Worm (Caenorhabditis elegans): Measurements from ENCODE around the gene ncx-5.
A peak's percentile ranks its signal among the peaks of the same experiment; 100 is the strongest.

Gene ncx-5

ce11 chrV:10468190-10468589 is 21.7 kb downstream of the ncx-5 start, which contains the start of gene egl-9 (continued):
- no peak for TF ChIP-seq daf-19 (GFP tag; conservative IDR thresholded peaks at IDR 0.05)
- no peak for TF ChIP-seq nhr-42 (GFP tag; IDR thresholded peaks at IDR 0.05)
- no peak for TF ChIP-seq Y105C5A.15 (GFP tag; IDR thresholded peaks at IDR 0.05)
- no peak for TF ChIP-seq daf-8 (GFP tag; IDR thresholded peaks at IDR 0.05)
- no peak for TF ChIP-seq zag-1 (tag; optimal IDR thresholded peaks at IDR 0.05)
- TF ChIP-seq fos-1 (tag; optimal IDR thresholded peaks at IDR 0.05) = no peak
- no peak for TF ChIP-seq duxl-1 (tag; optimal IDR thresholded peaks at IDR 0.05; ENCODE audit: poor library complexity)
- no peak for TF ChIP-seq daf-16 (GFP tag; optimal IDR thresholded peaks at IDR 0.05)
- TF ChIP-seq daf-16 (tag; optimal IDR thresholded peaks at IDR 0.05) = peak; percentile 65
- TF ChIP-seq dpl-1 (GFP tag; optimal IDR thresholded peaks at IDR 0.05) = no peak
- 0 out of 2 replicates have a peak, but pooled peaks have one; percentile 15 for TF ChIP-seq lin-1 (GFP tag; IDR thresholded peaks at IDR 0.05)
- no peak for TF ChIP-seq ztf-11 (tag; optimal IDR thresholded peaks at IDR 0.05)
- no peak for TF ChIP-seq ztf-7 (tag; optimal IDR thresholded peaks at IDR 0.05)
- TF ChIP-seq nhr-111 (GFP tag; optimal IDR thresholded peaks at IDR 0.05) = no peak
- TF ChIP-seq lin-38 (GFP tag; IDR thresholded peaks at IDR 0.05) = no peak
- TF ChIP-seq ceh-20 (GFP tag; IDR thresholded peaks at IDR 0.05) = 0 out of 2 replicates have a peak, but pooled peaks have one; percentile 48
- peak; percentile 33; the same call in 1 of the 2 replicates for TF ChIP-seq mdt-29 (GFP tag; IDR thresholded peaks at IDR 0.05)
- TF ChIP-seq ceh-82 (tag; optimal IDR thresholded peaks at IDR 0.05) = no peak
- no peak for TF ChIP-seq skn-1 (tag; optimal IDR thresholded peaks at IDR 0.05)
- no peak for TF ChIP-seq ceh-28 (tag; optimal IDR thresholded peaks at IDR 0.05)
- TF ChIP-seq nhr-28 (tag; optimal IDR thresholded peaks at IDR 0.05) = peak; percentile 64
- TF ChIP-seq nhr-41 (GFP tag; IDR thresholded peaks at IDR 0.05) = no peak
- no peak for TF ChIP-seq jun-1 (tag; optimal IDR thresholded peaks at IDR 0.05)
- TF ChIP-seq Y75B8A.6 (GFP tag; IDR thresholded peaks at IDR 0.05) = 0 out of 2 replicates have a peak, but pooled peaks have one; percentile 16
- no peak for TF ChIP-seq D1046.2 (GFP tag; IDR thresholded peaks at IDR 0.05)
- no peak for TF ChIP-seq php-3 (GFP tag; IDR thresholded peaks at IDR 0.05)
- TF ChIP-seq F10B5.3 (tag; optimal IDR thresholded peaks at IDR 0.05) = no peak
- TF ChIP-seq dmd-8 (GFP tag; IDR thresholded peaks at IDR 0.05) = no peak
- TF ChIP-seq zfp-3 (GFP tag; conservative IDR thresholded peaks at IDR 0.05) = peak; percentile 56
- TF ChIP-seq dmd-6 (GFP tag; IDR thresholded peaks at IDR 0.05) = peak; percentile 91
- peak; percentile 83 for TF ChIP-seq hlh-11 (tag; optimal IDR thresholded peaks at IDR 0.05)
- TF ChIP-seq snpc-1.2 (GFP tag; IDR thresholded peaks at IDR 0.05) = no peak
- peak; percentile 99 for TF ChIP-seq aha-1 (tag)
- TF ChIP-seq saeg-2 (GFP tag; IDR thresholded peaks at IDR 0.05) = no peak
- TF ChIP-seq ces-1 (GFP tag; optimal IDR thresholded peaks at IDR 0.05) = no peak
- peak; percentile 53 for TF ChIP-seq nhr-48 (tag; optimal IDR thresholded peaks at IDR 0.05)
- no peak for TF ChIP-seq set-16 (GFP tag; IDR thresholded peaks at IDR 0.05)
- peak in 1 of 2 experiments; percentile 24 for TF ChIP-seq unc-62 (GFP tag; optimal IDR thresholded peaks at IDR 0.05 in 1 of 2)
- TF ChIP-seq unc-62 (tag; optimal IDR thresholded peaks at IDR 0.05) = no peak
- no peak for TF ChIP-seq lin-39 (tag; optimal IDR thresholded peaks at IDR 0.05)
- TF ChIP-seq gei-8 (GFP tag; optimal IDR thresholded peaks at IDR 0.05) = no peak
- TF ChIP-seq sdz-12 (GFP tag; optimal IDR thresholded peaks at IDR 0.05) = no peak
- peak; percentile 31; the same call in 1 of the 2 replicates for TF ChIP-seq tra-1 (GFP tag; IDR thresholded peaks at IDR 0.05)
- TF ChIP-seq madf-9 (GFP tag; conservative IDR thresholded peaks at IDR 0.05) = no peak
- no peak for TF ChIP-seq ZK546.5 (tag; optimal IDR thresholded peaks at IDR 0.05)
- TF ChIP-seq R02D3.7 (tag; optimal IDR thresholded peaks at IDR 0.05) = no peak
- TF ChIP-seq lsy-2 (tag; optimal IDR thresholded peaks at IDR 0.05) = peak in 1 of 2 experiments; percentile 57
- TF ChIP-seq egl-27 (tag; optimal IDR thresholded peaks at IDR 0.05) = no peak
- TF ChIP-seq pqm-1 (tag; optimal IDR thresholded peaks at IDR 0.05) = peak; percentile 19
- TF ChIP-seq hlh-30 (tag; optimal IDR thresholded peaks at IDR 0.05; ENCODE audit: insufficient read depth) = peak; percentile 85
- no peak for TF ChIP-seq lin-29 (GFP tag; IDR thresholded peaks at IDR 0.05)
- TF ChIP-seq aly-2 (tag; optimal IDR thresholded peaks at IDR 0.05) = no peak
- TF ChIP-seq dve-1 (tag; optimal IDR thresholded peaks at IDR 0.05; ENCODE audit: insufficient read depth) = peak; percentile 82

Measured in whole organism, L4 larva.